Fruit fly (Drosophila melanogaster): Measurements from ENCODE around the gene Ndc80.

DNA sequence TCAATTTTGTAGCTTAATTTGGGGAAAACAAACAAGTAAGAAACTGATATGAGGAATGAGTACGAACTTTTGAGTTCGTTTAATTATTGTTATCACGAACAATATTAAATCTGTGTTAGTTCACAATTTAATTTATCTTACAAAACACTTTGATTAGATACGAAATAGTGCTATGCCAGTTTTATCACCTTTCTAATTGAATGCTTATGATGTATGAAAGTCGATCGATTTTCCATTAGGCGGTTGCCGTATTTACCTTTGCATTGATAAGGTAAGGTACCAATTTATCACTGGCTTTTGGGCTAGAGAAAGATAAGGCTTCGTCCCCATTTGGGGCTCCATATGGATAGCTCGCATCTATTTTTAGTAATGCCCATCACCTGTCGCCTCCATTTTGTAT, 32.5 kb downstream of the Ndc80 start:
- TF ChIP-seq CG1792 (GFP tag; optimal IDR thresholded peaks at IDR 0.05): no peak
- TF ChIP-seq sqz (GFP tag; optimal IDR thresholded peaks at IDR 0.05): no peak
- TF ChIP-seq CG4328 (GFP tag; optimal IDR thresholded peaks at IDR 0.05): no peak
- TF ChIP-seq knrl (GFP tag; IDR thresholded peaks at IDR 0.05; ENCODE audit: partially characterized antibody): no peak
- TF ChIP-seq gfzf (GFP tag; optimal IDR thresholded peaks at IDR 0.05): no peak
- TF ChIP-seq Trl (optimal IDR thresholded peaks at IDR 0.05): no peak
- no peak for TF ChIP-seq Trl (GFP tag; optimal IDR thresholded peaks at IDR 0.05)
- TF ChIP-seq CG30020 (tag; optimal IDR thresholded peaks at IDR 0.05): no peak
